Worm (Caenorhabditis elegans) whole organism, L3 larva: ENCODE results near the gene znf-207.

Source experiments
- ceh-28 ChIP-seq: fragments of 150-350 bp; optimal IDR thresholded peaks from 2 replicates; lab custom pipeline; 2014; ENCODE audit warnings: missing biosample characterization, missing genetic modification reagents, missing genetic modification characterization
- egl-27 ChIP-seq: sonication (generic microtip); optimal IDR thresholded peaks from 4 replicates; lab custom pipeline; 2017; ENCODE audit warnings: missing biosample characterization, missing genetic modification reagents, missing genetic modification characterization
- nhr-11 ChIP-seq: fragments of 150-350 bp; optimal IDR thresholded peaks from 2 replicates; lab custom pipeline; 2014; ENCODE audit warnings: missing biosample characterization, missing genetic modification characterization
- pha-4 ChIP-seq: fragments of 150-350 bp; optimal IDR thresholded peaks from 2 replicates; lab custom pipeline; 2014; ENCODE audit warnings: missing biosample characterization, missing genetic modification reagents, missing genetic modification characterization
- skn-1 ChIP-seq: fragments of 150-350 bp; optimal IDR thresholded peaks from 2 replicates; lab custom pipeline; 2014; ENCODE audit warnings: missing biosample characterization, missing genetic modification characterization
- snpc-4 ChIP-seq: fragments of 150-350 bp; optimal IDR thresholded peaks from 2 replicates; lab custom pipeline; 2014; ENCODE audit warnings: missing biosample characterization, missing genetic modification characterization
- tbx-2 ChIP-seq: sonication (generic microtip); optimal IDR thresholded peaks from 2 replicates; lab custom pipeline; 2016; ENCODE audit warnings: mild to moderate bottlenecking, missing genetic modification characterization, missing compliant biosample characterization

DNA sequence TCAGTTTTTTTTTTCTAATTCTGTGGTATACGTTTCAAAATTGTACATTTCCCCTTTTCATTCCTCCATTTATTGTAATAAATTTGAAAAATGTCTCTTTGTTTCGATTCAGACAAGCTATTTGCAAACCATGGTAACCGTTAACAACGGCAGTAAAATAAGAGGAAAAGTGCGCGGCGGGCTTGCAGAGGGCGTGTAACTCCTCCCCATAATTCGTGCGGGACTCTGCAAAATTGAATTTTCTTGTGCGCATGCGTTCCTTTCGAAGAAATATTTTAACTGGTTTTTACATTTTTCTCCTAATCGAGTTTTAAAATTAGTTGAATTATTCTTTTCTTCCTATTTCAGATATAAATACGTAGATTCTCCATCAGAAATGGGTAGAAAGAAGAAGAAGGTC, at the start of gene znf-207:
- TF ChIP-seq pha-4 (tag; lab: Kevin White, UChicago) (peak; percentile 56), tbx-2 (tag; lab: Kevin White, UChicago) (no peak), ceh-28 (tag; lab: Kevin White, UChicago) (no peak), skn-1 (tag; lab: Kevin White, UChicago) (no peak), nhr-11 (tag; lab: Kevin White, UChicago) (no peak), egl-27 (no peak), snpc-4 (tag; lab: Kevin White, UChicago) (peak; percentile 26)
